Worm (Caenorhabditis elegans) whole organism, L4/young adult: ENCODE results near the gene C23H5.8.

Experiments used
- W03F9.2 ChIP-seq: fragments of 150-350 bp; optimal IDR thresholded peaks from 2 replicates; lab custom pipeline; 2014; ENCODE audit warnings: missing biosample characterization, missing genetic modification characterization
- dao-5 ChIP-seq: sonication (generic microtip); optimal IDR thresholded peaks from 2 replicates; lab custom pipeline; 2016; ENCODE audit warnings: missing genotype, missing genetic modification characterization, moderate library complexity, missing compliant biosample characterization
- him-1 ChIP-seq: sonication (generic microtip); optimal IDR thresholded peaks from 2 replicates; lab custom pipeline; 2016; ENCODE audit warnings: missing genotype, missing genetic modification reagents, missing genetic modification characterization, missing compliant biosample characterization

- TF ChIP-seq W03F9.2 (tag; lab: Kevin White, UChicago) (no peak), him-1 (tag; lab: Kevin White, UChicago) (no peak), dao-5 (tag; lab: Kevin White, UChicago) (no peak)
Observed at ce11 chrIV:2136607-2137006, 23.4 kb upstream of the C23H5.8 start, which contains the start of gene test-1.
